Worm (Caenorhabditis elegans) whole organism, L3 larva: ENCODE results near the gene srd-19.

Experiments used
- ZK546.5 ChIP-seq: sonication (generic microtip); optimal IDR thresholded peaks from 2 replicates; lab custom pipeline; 2017; ENCODE audit warnings: missing biosample characterization, missing genetic modification characterization
- aly-2 ChIP-seq: fragments of 150-350 bp; optimal IDR thresholded peaks from 2 replicates; lab custom pipeline; 2014; ENCODE audit warnings: missing biosample characterization, missing genetic modification characterization
- ceh-82 ChIP-seq: fragments of 150-350 bp; optimal IDR thresholded peaks from 2 replicates; lab custom pipeline; 2014; ENCODE audit warnings: missing biosample characterization, missing genetic modification characterization
- ceh-9 ChIP-seq: sonication (generic microtip); optimal IDR thresholded peaks from 2 replicates; lab custom pipeline; 2018; ENCODE audit warnings: missing biosample characterization, missing genetic modification characterization
- egl-27 ChIP-seq: sonication (generic microtip); optimal IDR thresholded peaks from 4 replicates; lab custom pipeline; 2017; ENCODE audit warnings: missing biosample characterization, missing genetic modification reagents, missing genetic modification characterization
- elt-3 ChIP-seq, 3 experiments: fragments of 150-350 bp in 1 of 3; sonication (generic microtip) in 2 of 3; optimal IDR thresholded peaks; 2 replicates in 2 of 3; 4 replicates in 1 of 3; lab custom pipeline; 2014 to 2017; ENCODE audit warnings: missing biosample characterization in 3 of 3, missing genetic modification characterization in 3 of 3
- fkh-10 ChIP-seq: sonication (generic microtip); optimal IDR thresholded peaks from 2 replicates; lab custom pipeline; 2017; ENCODE audit warnings: missing biosample characterization, missing genetic modification reagents, missing genetic modification characterization
- fos-1 ChIP-seq: fragments of 150-350 bp; optimal IDR thresholded peaks from 2 replicates; lab custom pipeline; 2014; ENCODE audit warnings: missing biosample characterization, missing genetic modification characterization
- nhr-25 ChIP-seq: sonication (generic microtip); optimal IDR thresholded peaks from 2 replicates; lab custom pipeline; 2017; ENCODE audit warnings: missing biosample characterization, missing genetic modification characterization
- nhr-28 ChIP-seq: fragments of 150-350 bp; optimal IDR thresholded peaks from 2 replicates; lab custom pipeline; 2014; ENCODE audit warnings: missing biosample characterization, missing genetic modification characterization
- nhr-77 ChIP-seq: fragments of 150-350 bp; optimal IDR thresholded peaks from 2 replicates; lab custom pipeline; 2014; ENCODE audit warnings: missing biosample characterization, missing genetic modification characterization
- pha-4 ChIP-seq: fragments of 150-350 bp; optimal IDR thresholded peaks from 2 replicates; lab custom pipeline; 2014; ENCODE audit warnings: missing biosample characterization, missing genetic modification reagents, missing genetic modification characterization
- unc-39 ChIP-seq: sonication (generic microtip); optimal IDR thresholded peaks from 4 replicates; lab custom pipeline; 2017; ENCODE audit warnings: missing biosample characterization, missing genetic modification characterization
- ztf-11 ChIP-seq: fragments of 150-350 bp; optimal IDR thresholded peaks from 2 replicates; lab custom pipeline; 2014; ENCODE audit warnings: missing biosample characterization, missing genetic modification characterization

- TF ChIP-seq aly-2 (tag; lab: Kevin White, UChicago) (no peak), ceh-9 (tag; lab: Kevin White, UChicago) (no peak), egl-27 (tag; lab: Kevin White, UChicago) (no peak), fos-1 (tag; lab: Kevin White, UChicago) (no peak), nhr-25 (tag; lab: Kevin White, UChicago) (no peak), fkh-10 (GFP tag; lab: Kevin White, UChicago) (no peak), nhr-77 (tag; lab: Kevin White, UChicago) (no peak), ZK546.5 (tag; lab: Kevin White, UChicago) (no peak), nhr-28 (tag; lab: Kevin White, UChicago) (no peak), elt-3 (tag; optimal IDR thresholded peaks at IDR 0.05; lab: Kevin White, UChicago) (no peak), ztf-11 (tag; lab: Kevin White, UChicago) (no peak), pha-4 (tag; lab: Kevin White, UChicago) (no peak), ceh-82 (tag; lab: Kevin White, UChicago) (no peak), unc-39 (tag; lab: Kevin White, UChicago) (no peak)
Observed at ce11 chrV:13388961-13389360, 39.6 kb downstream of the srd-19 start.
